Worm (Caenorhabditis elegans) whole organism, late embryonic: Measurements from ENCODE around the gene iars-1.

Experiments
- ceh-19 ChIP-seq: fragments of 200-800 bp; sonication (Bioruptor generic); optimal IDR thresholded peaks from 2 replicates; lab custom pipeline; 2018; ENCODE audit warnings: mild to moderate bottlenecking, missing genetic modification characterization, missing compliant biosample characterization
- ceh-22 ChIP-seq: sonication (generic microtip); optimal IDR thresholded peaks from 2 replicates; lab custom pipeline; 2017; ENCODE audit warnings: missing biosample characterization, missing genetic modification characterization
- ceh-30 ChIP-seq: fragments of 150-350 bp; optimal IDR thresholded peaks from 2 replicates; lab custom pipeline; 2014; ENCODE audit warnings: missing biosample characterization, missing genetic modification characterization

ce11 chrIV:10409377-10409776 lies 41.0 kb downstream of the iars-1 start, which contains the start of gene rfk-1:
- TF ChIP-seq ceh-19 (GFP tag; lab: Kevin White, UChicago) (no peak), ceh-30 (tag; lab: Kevin White, UChicago) (no peak), ceh-22 (no peak)
